Worm (Caenorhabditis elegans) whole organism, L2 larva: Measurements from ENCODE around the gene lron-10.
A peak's percentile ranks its signal among the peaks of the same experiment; 100 is the strongest.

ENCODE experiments used
- C34F6.9 ChIP-seq: fragments of 150-350 bp; optimal IDR thresholded peaks from 2 replicates; lab custom pipeline; 2014; ENCODE audit warnings: missing biosample characterization, missing genetic modification characterization
- R02D3.7 ChIP-seq: fragments of 150-350 bp; optimal IDR thresholded peaks from 2 replicates; lab custom pipeline; 2014; ENCODE audit warnings: missing biosample characterization, missing genetic modification characterization
- Y55F3AM.14 ChIP-seq: fragments of 200-800 bp; sonication (Bioruptor generic); optimal IDR thresholded peaks from 2 replicates; lab custom pipeline; 2018; ENCODE audit warnings: mild to moderate bottlenecking, missing genetic modification characterization, missing compliant biosample characterization
- ZK546.5 ChIP-seq: sonication (generic microtip); optimal IDR thresholded peaks from 2 replicates; lab custom pipeline; 2017; ENCODE audit warnings: missing biosample characterization, missing genetic modification characterization
- aly-2 ChIP-seq: fragments of 150-350 bp; optimal IDR thresholded peaks from 2 replicates; lab custom pipeline; 2014; ENCODE audit warnings: missing biosample characterization, missing genetic modification characterization
- ama-1 ChIP-seq: fragments of 150-350 bp; optimal IDR thresholded peaks from 2 replicates; lab custom pipeline; 2018; ENCODE audit warnings: inconsistent platforms
- blmp-1 ChIP-seq: sonication (generic microtip); optimal IDR thresholded peaks from 2 replicates; lab custom pipeline; 2017; ENCODE audit warnings: missing genetic modification characterization, mild to moderate bottlenecking, missing compliant biosample characterization, antibody characterized with exemption, moderate library complexity; ENCODE audit not compliant: insufficient read depth
- ceh-16 ChIP-seq: fragments of 150-350 bp; optimal IDR thresholded peaks from 2 replicates; lab custom pipeline; 2014; ENCODE audit warnings: missing biosample characterization, missing genetic modification characterization
- crh-2 ChIP-seq: sonication (generic microtip); optimal IDR thresholded peaks from 2 replicates; lab custom pipeline; 2017; ENCODE audit warnings: missing biosample characterization, missing genetic modification characterization
- dmd-4 ChIP-seq: sonication (generic microtip); optimal IDR thresholded peaks from 2 replicates; lab custom pipeline; 2017; ENCODE audit warnings: missing biosample characterization, missing genetic modification characterization
- egl-27 ChIP-seq: sonication (generic microtip); optimal IDR thresholded peaks from 3 replicates; lab custom pipeline; 2017; ENCODE audit warnings: missing biosample characterization, missing genetic modification reagents, missing genetic modification characterization
- fos-1 ChIP-seq: fragments of 150-350 bp; optimal IDR thresholded peaks from 2 replicates; lab custom pipeline; 2014; ENCODE audit warnings: missing biosample characterization, missing genetic modification characterization
- gmeb-1 ChIP-seq: fragments of 150-350 bp; optimal IDR thresholded peaks from 2 replicates; lab custom pipeline; 2014; ENCODE audit warnings: missing biosample characterization, missing genetic modification characterization
- lin-13 ChIP-seq: fragments of 150-350 bp; optimal IDR thresholded peaks from 2 replicates; lab custom pipeline; 2014; ENCODE audit warnings: missing biosample characterization, missing genetic modification reagents, missing genetic modification characterization
- lin-39 ChIP-seq: fragments of 150-350 bp; optimal IDR thresholded peaks from 2 replicates; lab custom pipeline; 2014; ENCODE audit warnings: missing biosample characterization, missing genetic modification reagents, missing genetic modification characterization
- mab-5 ChIP-seq: fragments of 150-350 bp; optimal IDR thresholded peaks from 2 replicates; lab custom pipeline; 2014; ENCODE audit warnings: missing biosample characterization, missing genetic modification characterization
- mbf-1 ChIP-seq: sonication (generic microtip); optimal IDR thresholded peaks from 2 replicates; lab custom pipeline; 2017; ENCODE audit warnings: missing biosample characterization, missing genetic modification characterization
- mdl-1 ChIP-seq, 2 experiments: fragments of 150-350 bp in 1 of 2; sonication (generic microtip) in 1 of 2; optimal IDR thresholded peaks; 2 replicates each; lab custom pipeline; 2017; ENCODE audit warnings: missing biosample characterization in 2 of 2, missing genetic modification characterization in 2 of 2
- nhr-11 ChIP-seq: fragments of 150-350 bp; optimal IDR thresholded peaks from 2 replicates; lab custom pipeline; 2014; ENCODE audit warnings: missing biosample characterization, missing genetic modification characterization
- nhr-12 ChIP-seq: fragments of 150-350 bp; optimal IDR thresholded peaks from 2 replicates; lab custom pipeline; 2014; ENCODE audit warnings: missing biosample characterization, missing genetic modification characterization
- nhr-129 ChIP-seq: fragments of 150-350 bp; optimal IDR thresholded peaks from 2 replicates; lab custom pipeline; 2014; ENCODE audit warnings: missing biosample characterization, missing genetic modification characterization
- nhr-23 ChIP-seq: fragments of 150-350 bp; optimal IDR thresholded peaks from 2 replicates; lab custom pipeline; 2014; ENCODE audit warnings: missing biosample characterization, missing genetic modification reagents, missing genetic modification characterization
- nhr-25 ChIP-seq: fragments of 150-350 bp; sonication (generic microtip); optimal IDR thresholded peaks from 3 replicates; lab custom pipeline; 2014; ENCODE audit warnings: missing biosample characterization, missing genetic modification characterization
- nhr-6 ChIP-seq: fragments of 150-350 bp; optimal IDR thresholded peaks from 2 replicates; lab custom pipeline; 2014; ENCODE audit warnings: missing biosample characterization, missing genetic modification characterization
- peb-1 ChIP-seq: fragments of 150-350 bp; optimal IDR thresholded peaks from 2 replicates; lab custom pipeline; 2014; ENCODE audit warnings: missing biosample characterization, missing genetic modification characterization
- sem-4 ChIP-seq: fragments of 150-350 bp; optimal IDR thresholded peaks from 2 replicates; lab custom pipeline; 2014; ENCODE audit warnings: missing biosample characterization, missing genetic modification reagents, missing genetic modification characterization
- skn-1 ChIP-seq: sonication (generic microtip); optimal IDR thresholded peaks from 2 replicates; lab custom pipeline; 2017; ENCODE audit warnings: missing biosample characterization, missing genetic modification characterization
- sma-3 ChIP-seq: sonication (generic microtip); optimal IDR thresholded peaks from 2 replicates; lab custom pipeline; 2016; ENCODE audit warnings: missing genetic modification reagents, missing genetic modification characterization, missing compliant biosample characterization
- sma-9 ChIP-seq, 2 experiments: fragments of 150-350 bp in 1 of 2; sonication (generic microtip) in 1 of 2; optimal IDR thresholded peaks; 2 replicates each; lab custom pipeline; 2014 to 2016; ENCODE audit warnings: missing genetic modification characterization in 2 of 2, mild to moderate bottlenecking in 1 of 2, missing biosample characterization in 1 of 2, missing compliant biosample characterization in 1 of 2, missing genetic modification reagents in 1 of 2, moderate library complexity in 1 of 2
- unc-39 ChIP-seq: fragments of 150-350 bp; optimal IDR thresholded peaks from 2 replicates; lab custom pipeline; 2014; ENCODE audit warnings: missing biosample characterization, missing genetic modification characterization
- unc-55 ChIP-seq: fragments of 150-350 bp; sonication (generic microtip); optimal IDR thresholded peaks from 3 replicates; lab custom pipeline; 2014; ENCODE audit warnings: missing biosample characterization, missing genetic modification reagents, missing genetic modification characterization
- unc-62 ChIP-seq: fragments of 150-350 bp; optimal IDR thresholded peaks from 2 replicates; lab custom pipeline; 2014; ENCODE audit warnings: missing biosample characterization, missing genetic modification reagents, missing genetic modification characterization
- zag-1 ChIP-seq: fragments of 150-350 bp; optimal IDR thresholded peaks from 2 replicates; lab custom pipeline; 2014; ENCODE audit warnings: missing biosample characterization, missing genetic modification characterization
- ztf-1 ChIP-seq: fragments of 200-800 bp; sonication (Bioruptor generic); conservative IDR thresholded peaks from 2 replicates; pipeline ENCODE4 v1.3.6; 2022; ENCODE audit warnings: missing genetic modification characterization, missing compliant biosample characterization
- ztf-11 ChIP-seq: sonication (generic microtip); optimal IDR thresholded peaks from 2 replicates; lab custom pipeline; 2017; ENCODE audit warnings: missing biosample characterization, missing genetic modification characterization
- ztf-4 ChIP-seq: fragments of 150-350 bp; optimal IDR thresholded peaks from 2 replicates; lab custom pipeline; 2014; ENCODE audit warnings: missing biosample characterization, missing genetic modification characterization

Gene lron-10

DNA sequence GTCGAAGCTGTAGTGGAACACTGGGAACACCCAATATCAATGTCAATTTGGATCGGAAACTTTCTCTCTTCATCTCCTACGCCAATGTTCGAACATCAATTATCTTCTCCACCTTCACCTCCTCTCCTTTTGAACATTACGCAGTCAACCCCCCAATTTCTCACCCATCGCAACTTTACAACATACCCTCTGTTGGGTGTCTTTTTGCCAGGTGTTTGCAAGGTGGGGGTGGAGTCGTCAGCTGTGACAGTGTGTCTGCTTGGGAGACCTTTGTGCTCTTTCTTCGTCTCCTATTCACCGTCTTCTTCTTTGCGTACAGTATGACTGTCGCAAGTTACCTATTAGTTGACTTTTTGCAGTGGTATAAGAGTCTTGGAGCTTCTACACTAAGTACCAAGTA, 45.5 kb upstream of the lron-10 start:
- no peak for TF ChIP-seq egl-27 (tag; lab: Kevin White, UChicago)
- TF ChIP-seq, all 48 proteins: peak for 0

DNA sequence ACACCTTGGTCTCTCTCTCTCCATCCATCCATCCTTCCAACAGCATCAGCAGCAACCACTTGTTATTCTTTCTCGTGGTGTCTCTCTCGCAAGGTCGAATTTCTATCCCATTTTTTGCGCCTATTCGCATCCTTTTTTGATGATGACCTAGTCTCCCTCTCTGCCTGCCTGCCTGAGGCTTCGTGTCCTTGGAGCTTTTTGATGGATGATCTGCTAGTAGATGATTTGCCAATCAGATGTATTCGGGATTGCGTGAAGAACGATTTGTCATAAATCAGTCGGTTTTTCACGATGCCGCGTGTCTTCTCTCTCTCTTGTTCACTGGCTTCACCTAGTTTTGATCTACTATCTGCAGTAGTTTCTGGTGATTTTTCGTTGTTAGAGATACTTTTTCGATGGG, 40.1 kb upstream of the lron-10 start:
- peak; percentile 7 for TF ChIP-seq nhr-129
- TF ChIP-seq sma-3, result peak; percentile 11
- TF ChIP-seq nhr-25 (tag; lab: Kevin White, UChicago), result peak; percentile 30
- TF ChIP-seq lin-13 (GFP tag; lab: Kevin White, UChicago), result no peak
- TF ChIP-seq unc-62 (GFP tag; lab: Kevin White, UChicago), result no peak

DNA sequence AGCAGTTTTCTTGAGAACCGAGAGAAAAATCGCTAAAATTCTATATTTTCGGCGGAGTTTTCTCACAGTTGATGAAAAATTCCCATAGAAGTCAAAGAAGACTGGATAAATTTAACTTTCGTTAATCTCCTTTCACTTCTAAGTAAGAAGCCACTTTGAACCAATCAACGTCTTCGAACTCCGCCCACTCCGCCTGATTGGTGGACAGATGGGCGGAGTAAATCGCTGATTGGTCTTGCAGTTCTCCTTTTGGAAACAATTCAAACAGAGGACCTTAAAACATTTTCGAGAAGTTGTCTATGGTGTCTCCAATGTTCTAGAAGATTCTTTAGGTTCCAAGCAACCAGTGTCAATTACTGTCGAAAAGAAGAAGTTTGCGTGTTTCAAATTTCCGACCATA, 37.2 kb upstream of the lron-10 start:
- TF ChIP-seq ZK546.5 (tag; lab: Kevin White, UChicago) (no peak), Y55F3AM.14 (GFP tag; lab: Kevin White, UChicago) (no peak), lin-13 (GFP tag; lab: Kevin White, UChicago) (no peak), sma-3 (no peak), blmp-1 (tag; lab: Kevin White, UChicago) (no peak), sem-4 (tag; lab: Kevin White, UChicago) (no peak), R02D3.7 (no peak), ceh-16 (tag; lab: Kevin White, UChicago) (no peak), nhr-129 (no peak), sma-9 (GFP tag; optimal IDR thresholded peaks at IDR 0.05; lab: Kevin White, UChicago) (no peak), sma-9 (tag; optimal IDR thresholded peaks at IDR 0.05; lab: Kevin White, UChicago) (no peak), nhr-12 (no peak), ztf-4 (tag; lab: Kevin White, UChicago) (no peak), nhr-23 (no peak), mdl-1 (tag; optimal IDR thresholded peaks at IDR 0.05; lab: Kevin White, UChicago) (no peak), ztf-1 (GFP tag; lab: Robert Waterston, UW) (no peak)

DNA sequence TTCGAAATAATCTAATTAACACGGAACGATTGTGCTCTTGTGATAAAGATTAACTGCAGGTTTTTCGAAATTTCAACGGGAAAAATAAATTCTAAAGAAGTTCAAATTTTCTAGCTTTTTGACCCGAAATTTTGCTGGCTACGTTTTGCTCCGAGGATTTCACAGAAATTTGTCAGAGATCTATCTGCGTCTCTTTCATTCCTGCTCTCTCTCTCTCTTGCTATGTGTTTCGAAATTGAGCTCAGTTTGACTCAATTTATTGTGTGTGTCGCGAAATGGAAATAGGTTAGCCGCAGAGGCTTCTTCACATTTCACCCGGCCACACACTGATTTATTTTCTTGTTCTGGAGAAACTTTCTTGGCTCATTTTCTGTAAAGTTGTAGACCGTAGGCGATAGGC, 36.5 kb upstream of the lron-10 start:
- TF ChIP-seq unc-62 (GFP tag; lab: Kevin White, UChicago) (no peak), dmd-4 (tag; lab: Kevin White, UChicago) (no peak), gmeb-1 (tag; lab: Kevin White, UChicago) (no peak), nhr-129 (no peak), ZK546.5 (tag; lab: Kevin White, UChicago) (no peak), unc-55 (no peak), skn-1 (tag; lab: Kevin White, UChicago) (no peak), nhr-25 (tag; lab: Kevin White, UChicago) (no peak), nhr-11 (no peak), lin-39 (no peak), aly-2 (no peak), mbf-1 (tag; lab: Kevin White, UChicago) (no peak), nhr-23 (no peak), peb-1 (tag; lab: Kevin White, UChicago) (no peak), nhr-12 (no peak), mab-5 (tag; lab: Kevin White, UChicago) (no peak), ztf-1 (GFP tag; lab: Robert Waterston, UW) (no peak), fos-1 (tag; lab: Kevin White, UChicago) (no peak)

ce11 chrIII:10656069-10656468, 34.9 kb upstream of the lron-10 start:
- TF ChIP-seq ama-1 (lab: Kevin White, UChicago), result no peak
- TF ChIP-seq crh-2 (tag; lab: Kevin White, UChicago), result no peak
- TF ChIP-seq blmp-1 (tag; lab: Kevin White, UChicago), result no peak
- TF ChIP-seq mab-5 (tag; lab: Kevin White, UChicago), result no peak
- TF ChIP-seq R02D3.7, result no peak
- TF ChIP-seq ZK546.5 (tag; lab: Kevin White, UChicago), result no peak
- TF ChIP-seq fos-1 (tag; lab: Kevin White, UChicago), result no peak
- no peak for TF ChIP-seq nhr-11
- no peak for TF ChIP-seq lin-39
- TF ChIP-seq C34F6.9 (tag; lab: Kevin White, UChicago), result no peak
- no peak for TF ChIP-seq unc-55

DNA sequence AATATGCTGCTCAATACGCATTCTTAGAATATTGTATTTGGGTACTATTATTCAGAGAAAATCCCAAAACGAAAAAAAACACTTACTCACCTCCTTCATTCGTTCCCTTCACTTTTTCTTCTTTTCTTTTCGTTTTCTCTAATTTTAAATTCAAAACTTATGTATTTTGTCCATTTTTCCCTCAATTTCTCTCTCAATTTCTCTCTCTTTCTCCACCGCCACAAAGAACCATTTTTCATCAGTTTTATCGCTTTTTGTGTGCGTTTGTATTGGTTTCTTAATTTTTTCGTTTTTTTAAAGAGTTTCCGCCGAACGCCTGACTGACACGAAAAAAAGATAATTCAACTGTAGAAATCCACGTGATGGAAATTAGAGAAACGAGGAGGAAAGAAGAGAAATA, 33.5 kb upstream of the lron-10 start, which contains the start of gene cnt-2:
TSS of gene cnt-2 (plus strand) at position 301 of the 400 bp plus-strand sequence.
- TF ChIP-seq gmeb-1 (tag; lab: Kevin White, UChicago), result no peak
- TF ChIP-seq mbf-1 (tag; lab: Kevin White, UChicago), result no peak
- no peak for TF ChIP-seq ztf-11 (tag; lab: Kevin White, UChicago)
- no peak for TF ChIP-seq unc-39 (tag; lab: Kevin White, UChicago)
- TF ChIP-seq sma-3, result no peak
- TF ChIP-seq nhr-23, result no peak
- no peak for TF ChIP-seq zag-1 (tag; lab: Kevin White, UChicago)
- no peak for TF ChIP-seq crh-2 (tag; lab: Kevin White, UChicago)
- TF ChIP-seq skn-1 (tag; lab: Kevin White, UChicago), result no peak
- no peak for TF ChIP-seq ama-1 (lab: Kevin White, UChicago)
- TF ChIP-seq mab-5 (tag; lab: Kevin White, UChicago), result no peak
- TF ChIP-seq nhr-12, result no peak
- no peak for TF ChIP-seq nhr-129
- TF ChIP-seq nhr-6 (tag; lab: Kevin White, UChicago), result no peak
- TF ChIP-seq mdl-1 (tag; optimal IDR thresholded peaks at IDR 0.05; lab: Kevin White, UChicago), result no peak
- TF ChIP-seq, all 48 proteins: peak for 0
